Fruit fly (Drosophila melanogaster) whole organism, adult: ENCODE data around the gene Parg.

Source experiments
- CG11617 ChIP-seq: fragments of 200-800 bp; sonication (Bioruptor generic); optimal IDR thresholded peaks from 2 replicates; lab custom pipeline; 2017; ENCODE audit warnings: mild to moderate bottlenecking, missing biosample characterization, missing genetic modification reagents, missing genetic modification characterization
- CG12768 ChIP-seq: fragments of 200-800 bp; sonication (Bioruptor generic); optimal IDR thresholded peaks from 2 replicates; lab custom pipeline; 2017; ENCODE audit warnings: missing biosample characterization, missing genetic modification characterization, mild to moderate bottlenecking, moderate library complexity, missing genetic modification reagents
- CG14711 ChIP-seq: fragments of 200-800 bp; sonication (Bioruptor generic); optimal IDR thresholded peaks from 2 replicates; lab custom pipeline; 2018; ENCODE audit warnings: missing biosample characterization, mild to moderate bottlenecking, missing genetic modification characterization, moderate library complexity
- CG1620 ChIP-seq: fragments of 200-800 bp; sonication (Bioruptor generic); optimal IDR thresholded peaks from 2 replicates; lab custom pipeline; 2016; ENCODE audit warnings: missing biosample characterization, missing genetic modification characterization
- CG33017 ChIP-seq: fragments of 200-800 bp; sonication (Bioruptor generic); optimal IDR thresholded peaks from 2 replicates; lab custom pipeline; 2018; ENCODE audit warnings: missing biosample characterization, mild to moderate bottlenecking, missing genetic modification characterization, moderate library complexity
- CG5204 ChIP-seq: fragments of 200-800 bp; sonication (Bioruptor generic); optimal IDR thresholded peaks from 2 replicates; lab custom pipeline; 2016; ENCODE audit warnings: missing biosample characterization, missing genetic modification characterization
- CG7101 ChIP-seq: fragments of 200-800 bp; sonication (Bioruptor generic); optimal IDR thresholded peaks from 2 replicates; lab custom pipeline; 2018; ENCODE audit warnings: missing biosample characterization, mild to moderate bottlenecking, missing genetic modification characterization, moderate library complexity
- Clk ChIP-seq: fragments of 200-800 bp; sonication (Bioruptor generic); optimal IDR thresholded peaks from 2 replicates; lab custom pipeline; 2017; ENCODE audit warnings: missing biosample characterization, missing genetic modification characterization
- Crg-1 ChIP-seq: fragments of 200-800 bp; sonication (Bioruptor generic); optimal IDR thresholded peaks from 2 replicates; lab custom pipeline; 2016; ENCODE audit warnings: missing biosample characterization, missing genetic modification characterization
- Hr96 ChIP-seq: fragments of 200-800 bp; sonication (Bioruptor generic); optimal IDR thresholded peaks from 2 replicates; lab custom pipeline; 2016; ENCODE audit warnings: missing biosample characterization, missing genetic modification characterization
- Mnt ChIP-seq: fragments of 200-800 bp; sonication (Bioruptor generic); optimal IDR thresholded peaks from 2 replicates; lab custom pipeline; 2016; ENCODE audit warnings: missing biosample characterization, mild to moderate bottlenecking, missing genetic modification characterization
- bab1 ChIP-seq: fragments of 200-800 bp; sonication (Bioruptor generic); optimal IDR thresholded peaks from 3 replicates; lab custom pipeline; 2019; ENCODE audit warnings: missing biosample characterization, mild to moderate bottlenecking, missing genetic modification characterization, moderate library complexity
- cic ChIP-seq: fragments of 200-800 bp; sonication (Bioruptor generic); optimal IDR thresholded peaks from 2 replicates; lab custom pipeline; 2017; ENCODE audit warnings: missing biosample characterization, mild to moderate bottlenecking, missing genetic modification characterization, moderate library complexity
- kay ChIP-seq: fragments of 200-800 bp; sonication (Bioruptor generic); peaks from one replicate; lab custom pipeline; 2016; ENCODE audit warnings: missing biosample characterization, missing genetic modification characterization, borderline replicate concordance
- ovo ChIP-seq: fragments of 200-800 bp; sonication (Bioruptor generic); optimal IDR thresholded peaks from 2 replicates; lab custom pipeline; 2016; ENCODE audit warnings: missing biosample characterization, missing genetic modification characterization
- pad ChIP-seq: fragments of 200-800 bp; sonication (Bioruptor generic); optimal IDR thresholded peaks from 3 replicates; lab custom pipeline; 2017; ENCODE audit warnings: missing biosample characterization, missing genetic modification characterization, mild to moderate bottlenecking, moderate library complexity, missing genetic modification reagents
- tj ChIP-seq: fragments of 200-800 bp; sonication (Bioruptor generic); optimal IDR thresholded peaks from 3 replicates; lab custom pipeline; 2017; ENCODE audit warnings: missing biosample characterization, mild to moderate bottlenecking, missing genetic modification characterization, moderate library complexity
- toe ChIP-seq: fragments of 200-800 bp; sonication (Bioruptor generic); optimal IDR thresholded peaks from 2 replicates; lab custom pipeline; 2016; ENCODE audit warnings: missing biosample characterization, missing genetic modification characterization

Gene Parg

DNA sequence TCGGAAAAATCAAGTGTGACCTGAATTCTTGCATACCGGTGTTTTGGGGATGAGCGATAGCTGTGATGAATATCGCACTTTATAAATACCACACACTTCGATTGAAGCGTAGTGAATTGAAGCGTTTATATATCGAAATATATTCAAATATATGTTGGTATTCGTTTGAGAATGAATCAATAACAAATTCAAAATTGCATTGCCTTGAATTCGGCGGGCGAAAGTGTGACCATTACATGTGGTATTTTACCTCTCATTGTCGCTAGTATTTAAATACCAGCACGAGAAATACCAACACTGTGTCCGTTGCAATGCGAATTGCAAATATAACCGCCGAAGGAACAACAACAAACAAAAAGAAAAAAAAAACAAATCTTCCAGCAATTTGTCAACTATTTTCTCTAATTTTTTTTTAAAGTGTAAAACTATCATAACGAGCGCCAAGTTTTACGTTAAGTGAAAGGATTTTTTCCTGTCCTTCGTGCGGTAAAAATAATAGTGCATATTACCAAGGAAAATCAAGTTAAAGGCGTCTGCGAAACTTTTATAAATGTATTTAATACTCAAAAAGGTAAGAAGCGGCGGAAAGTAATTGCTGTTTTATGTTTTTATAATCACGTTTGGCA lies at the start of gene Parg, which contains the start of gene Mnt:
Gene Parg, minus strand, starts transcription at position 34 of the 626 bp plus-strand sequence.
Gene Mnt, plus strand, starts transcription at position 333 of the 626 bp plus-strand sequence.
- TF ChIP-seq bab1 (GFP tag; lab: Kevin White, UChicago) (peak; percentile 42), CG1620 (GFP tag; lab: Kevin White, UChicago) (peak; percentile 51), kay (GFP tag; lab: Kevin White, UChicago) (peak; percentile 95), CG14711 (tag; lab: Kevin White, UChicago) (no peak), CG7101 (peak; percentile 23), tj (GFP tag; lab: Kevin White, UChicago) (peak; percentile 12), CG11617 (GFP tag; lab: Kevin White, UChicago) (peak; percentile 46), cic (GFP tag; lab: Kevin White, UChicago) (no peak)

DNA sequence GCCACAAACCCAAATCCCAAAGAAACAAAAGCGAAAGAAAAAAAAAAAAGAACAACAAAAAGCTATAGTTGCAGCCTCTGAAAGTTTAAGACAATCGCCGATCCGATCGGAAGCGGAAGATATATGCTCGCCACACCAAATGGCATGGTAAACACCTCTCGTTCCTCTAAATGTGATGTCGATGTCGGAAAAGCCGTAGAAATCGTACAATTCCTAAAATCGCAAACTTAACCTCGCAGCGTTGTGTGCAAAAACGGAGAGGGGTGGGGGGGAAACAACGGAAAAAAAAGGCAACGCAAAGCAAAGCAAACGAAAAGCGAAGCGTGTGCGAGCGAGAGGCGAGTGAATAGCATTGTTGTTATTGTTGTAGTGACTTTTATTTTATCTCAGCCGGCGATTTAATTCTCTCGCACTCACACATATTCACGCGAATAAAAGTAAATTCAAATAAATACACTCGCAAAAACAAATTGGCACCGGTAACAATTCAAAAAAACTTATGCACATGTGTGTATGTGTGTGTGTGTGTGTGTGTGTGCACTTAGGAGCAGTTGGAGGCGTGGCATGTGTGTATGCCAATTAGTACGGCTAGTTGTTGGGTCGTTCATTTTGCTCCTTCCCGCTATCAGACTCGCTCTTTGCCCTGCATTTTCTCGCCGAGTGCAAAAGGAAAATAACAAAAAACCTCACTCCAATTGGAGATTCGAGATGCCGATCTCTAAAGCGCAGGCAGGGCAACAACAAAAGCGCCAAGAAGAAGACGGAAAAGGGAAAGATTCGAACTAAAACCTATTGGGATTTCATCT lies 49.1 kb upstream of the Parg start:
- TF ChIP-seq ovo (GFP tag; lab: Kevin White, UChicago) (no peak), tj (GFP tag; lab: Kevin White, UChicago) (peak; percentile 87), Crg-1 (peak; percentile 48), CG12768 (GFP tag; lab: Kevin White, UChicago) (peak; percentile 5), Mnt (GFP tag; lab: Kevin White, UChicago) (peak; percentile 5), pad (GFP tag; lab: Kevin White, UChicago) (no peak), CG1620 (GFP tag; lab: Kevin White, UChicago) (peak; percentile 25), CG11617 (GFP tag; lab: Kevin White, UChicago) (peak; percentile 54)

dm6 chrX:3719480-3720064 lies 48.3 kb upstream of the Parg start, which contains the start of the genes Rala and Tlk:
TSS of gene Rala (minus strand) at chrX:3719635.
TSS of gene Tlk (plus strand) at chrX:3720007.
- TF ChIP-seq tj (GFP tag; lab: Kevin White, UChicago) (no peak), Mnt (GFP tag; lab: Kevin White, UChicago) (peak; percentile 29), CG14711 (tag; lab: Kevin White, UChicago) (peak; percentile 6), CG7101 (peak; percentile 27), CG33017 (tag; lab: Kevin White, UChicago) (no peak), ovo (GFP tag; lab: Kevin White, UChicago) (peak; percentile 83), bab1 (GFP tag; lab: Kevin White, UChicago) (peak; percentile 65), cic (GFP tag; lab: Kevin White, UChicago) (no peak), Crg-1 (peak; percentile 6), pad (GFP tag; lab: Kevin White, UChicago) (peak; percentile 48)

dm6 chrX:3718592-3719267 lies 47.4 kb upstream of the Parg start:
- TF ChIP-seq cic (GFP tag; lab: Kevin White, UChicago), result peak; percentile 62
- TF ChIP-seq CG7101, result peak; percentile 1
- no peak for TF ChIP-seq bab1 (GFP tag; lab: Kevin White, UChicago)
- TF ChIP-seq Mnt (GFP tag; lab: Kevin White, UChicago), result peak; percentile 67
- peak; percentile 50 for TF ChIP-seq tj (GFP tag; lab: Kevin White, UChicago)
- peak; percentile 6 for TF ChIP-seq pad (GFP tag; lab: Kevin White, UChicago)
- no peak for TF ChIP-seq CG1620 (GFP tag; lab: Kevin White, UChicago)
- TF ChIP-seq kay (GFP tag; lab: Kevin White, UChicago), result peak; percentile 87
- TF ChIP-seq CG12768 (GFP tag; lab: Kevin White, UChicago), result peak; percentile 50

- no peak for TF ChIP-seq toe (GFP tag; lab: Kevin White, UChicago)
- no peak for TF ChIP-seq cic (GFP tag; lab: Kevin White, UChicago)
- TF ChIP-seq ovo (GFP tag; lab: Kevin White, UChicago), result no peak
- no peak for TF ChIP-seq CG12768 (GFP tag; lab: Kevin White, UChicago)
- TF ChIP-seq Hr96 (GFP tag; lab: Kevin White, UChicago), result no peak
- no peak for TF ChIP-seq kay (GFP tag; lab: Kevin White, UChicago)
- no peak for TF ChIP-seq CG5204 (GFP tag; lab: Kevin White, UChicago)
- TF ChIP-seq Clk (GFP tag; lab: Kevin White, UChicago), result no peak
Measured at dm6 chrX:3715616-3716015, 44.3 kb upstream of the Parg start.

- TF ChIP-seq CG33017 (tag; lab: Kevin White, UChicago) (no peak), bab1 (GFP tag; lab: Kevin White, UChicago) (peak; percentile 55)
Measured at dm6 chrX:3714020-3714419, 42.7 kb upstream of the Parg start.
